Fruit fly (Drosophila melanogaster) whole organism, embryonic: ENCODE measurements around the gene CG18234.

Experiments used
- Blimp-1 ChIP-seq: fragments of 200-800 bp; sonication (Bioruptor generic); optimal IDR thresholded peaks from 3 replicates; lab custom pipeline; 2018; ENCODE audit warnings: missing biosample characterization, missing genetic modification characterization, mild to moderate bottlenecking, moderate library complexity, missing genetic modification reagents
- CG10274 ChIP-seq: fragments of 200-800 bp; sonication (Bioruptor generic); optimal IDR thresholded peaks from 3 replicates; lab custom pipeline; 2017; ENCODE audit warnings: missing biosample characterization, mild to moderate bottlenecking, missing genetic modification characterization
- CG10543 ChIP-seq: fragments of 200-800 bp; sonication (Bioruptor generic); optimal IDR thresholded peaks from 3 replicates; lab custom pipeline; 2017; ENCODE audit warnings: missing biosample characterization, mild to moderate bottlenecking, missing genetic modification characterization, moderate library complexity
- CG12071 ChIP-seq: fragments of 200-800 bp; sonication (Bioruptor generic); optimal IDR thresholded peaks from 3 replicates; lab custom pipeline; 2018; ENCODE audit warnings: missing biosample characterization, mild to moderate bottlenecking, missing genetic modification characterization
- CG13123 ChIP-seq: fragments of 200-800 bp; sonication (Bioruptor generic); optimal IDR thresholded peaks from 2 replicates; lab custom pipeline; 2016; ENCODE audit warnings: missing biosample characterization, missing genetic modification characterization
- CG14441 ChIP-seq: fragments of 200-800 bp; sonication (Bioruptor generic); IDR thresholded peaks from 2 replicates; pipeline ENCODE4 v1.3.6; 2022; ENCODE audit warnings: missing biosample characterization, missing genetic modification characterization
- CG14667 ChIP-seq: fragments of 200-800 bp; sonication (Bioruptor generic); IDR thresholded peaks from 2 replicates; pipeline ENCODE4 v1.3.6; 2022; ENCODE audit warnings: missing biosample characterization, missing genetic modification characterization
- CG14710 ChIP-seq: fragments of 200-800 bp; sonication (Bioruptor generic); optimal IDR thresholded peaks from 3 replicates; lab custom pipeline; 2019; ENCODE audit warnings: missing biosample characterization, mild to moderate bottlenecking, missing genetic modification characterization, moderate library complexity
- CG15514 ChIP-seq: fragments of 200-800 bp; sonication (Bioruptor generic); optimal IDR thresholded peaks from 3 replicates; lab custom pipeline; 2017; ENCODE audit warnings: missing biosample characterization, missing genetic modification characterization, mild to moderate bottlenecking, moderate library complexity, missing genetic modification reagents
- CG16779 ChIP-seq: fragments of 200-800 bp; sonication (Bioruptor generic); IDR thresholded peaks from 2 replicates; pipeline ENCODE4 v1.3.6; 2022; ENCODE audit warnings: missing biosample characterization, missing genetic modification characterization
- CG17359 ChIP-seq: fragments of 200-800 bp; sonication (Bioruptor generic); optimal IDR thresholded peaks from 3 replicates; lab custom pipeline; 2018; ENCODE audit warnings: missing biosample characterization, mild to moderate bottlenecking, missing genetic modification characterization, moderate library complexity
- CG3065 ChIP-seq: fragments of 200-800 bp; sonication (Bioruptor generic); optimal IDR thresholded peaks from 2 replicates; lab custom pipeline; 2016; ENCODE audit warnings: missing biosample characterization, missing genetic modification characterization
- CG31388 ChIP-seq: fragments of 200-800 bp; sonication (Bioruptor generic); optimal IDR thresholded peaks from 2 replicates; lab custom pipeline; 2016; ENCODE audit warnings: missing biosample characterization, missing genetic modification characterization
- CG3163 ChIP-seq: fragments of 200-800 bp; sonication (Bioruptor generic); optimal IDR thresholded peaks from 3 replicates; lab custom pipeline; 2016; ENCODE audit warnings: missing biosample characterization, missing genetic modification characterization
- CG32767 ChIP-seq: fragments of 200-800 bp; sonication (Bioruptor generic); IDR thresholded peaks from 2 replicates; pipeline ENCODE4 v1.3.6; 2022; ENCODE audit warnings: missing biosample characterization, missing genetic modification characterization
- CG42726 ChIP-seq: fragments of 200-800 bp; sonication (Bioruptor generic); IDR thresholded peaks from 2 replicates; pipeline ENCODE4 v1.3.6; 2022; ENCODE audit warnings: missing biosample characterization, missing genetic modification characterization; ENCODE audit not compliant: partially characterized antibody
- CG5180 ChIP-seq: fragments of 200-800 bp; sonication (Bioruptor generic); optimal IDR thresholded peaks from 3 replicates; lab custom pipeline; 2017; ENCODE audit warnings: missing biosample characterization, missing genetic modification characterization, mild to moderate bottlenecking, moderate library complexity, missing genetic modification reagents
- CG7928 ChIP-seq: fragments of 200-800 bp; sonication (Bioruptor generic); optimal IDR thresholded peaks from 2 replicates; lab custom pipeline; 2017; ENCODE audit warnings: missing biosample characterization, mild to moderate bottlenecking, missing genetic modification characterization
- CG8089 ChIP-seq: fragments of 200-800 bp; sonication (Bioruptor generic); optimal IDR thresholded peaks from 3 replicates; lab custom pipeline; 2016; ENCODE audit warnings: missing biosample characterization, missing genetic modification characterization
- CG8388 ChIP-seq: fragments of 200-800 bp; sonication (Bioruptor generic); optimal IDR thresholded peaks from 2 replicates; lab custom pipeline; 2019; ENCODE audit warnings: missing biosample characterization, mild to moderate bottlenecking, missing genetic modification characterization, moderate library complexity
- CG8765 ChIP-seq: fragments of 200-800 bp; sonication (Bioruptor generic); IDR thresholded peaks from 2 replicates; pipeline ENCODE4 v1.3.6; 2022; ENCODE audit warnings: missing biosample characterization, missing genetic modification characterization
- CG9437 ChIP-seq: fragments of 200-800 bp; sonication (Bioruptor generic); optimal IDR thresholded peaks from 2 replicates; lab custom pipeline; 2018; ENCODE audit warnings: missing biosample characterization, mild to moderate bottlenecking, missing genetic modification characterization
- D19B ChIP-seq: fragments of 200-800 bp; sonication (Bioruptor generic); optimal IDR thresholded peaks from 2 replicates; lab custom pipeline; 2017; ENCODE audit warnings: missing biosample characterization, mild to moderate bottlenecking, missing genetic modification characterization
- HHEX ChIP-seq: fragments of 200-800 bp; sonication (Bioruptor generic); optimal IDR thresholded peaks from 3 replicates; lab custom pipeline; 2017; ENCODE audit warnings: missing biosample characterization, mild to moderate bottlenecking, missing genetic modification characterization, missing genetic modification reagents
- NC2β ChIP-seq: fragments of 200-800 bp; sonication (Bioruptor generic); optimal IDR thresholded peaks from 2 replicates; lab custom pipeline; 2016; ENCODE audit warnings: missing biosample characterization, missing genetic modification characterization
- Nf-YA ChIP-seq: fragments of 200-800 bp; sonication (Bioruptor generic); IDR thresholded peaks from 2 replicates; pipeline ENCODE4 v1.3.6; 2022; ENCODE audit warnings: missing biosample characterization, missing genetic modification characterization
- Oli ChIP-seq: fragments of 200-800 bp; sonication (Bioruptor generic); optimal IDR thresholded peaks from 2 replicates; lab custom pipeline; 2018; ENCODE audit warnings: missing biosample characterization, mild to moderate bottlenecking, missing genetic modification characterization, moderate library complexity
- Rx ChIP-seq: fragments of 200-800 bp; sonication (Bioruptor generic); IDR thresholded peaks from 2 replicates; pipeline ENCODE4 v1.3.6; 2022; ENCODE audit warnings: missing biosample characterization, missing genetic modification characterization
- Trl ChIP-seq, 3 experiments: fragments of >200 bp in 2 of 3; fragments of 200-800 bp in 1 of 3; sonication (Bioruptor generic) in 1 of 3; optimal IDR thresholded peaks; 2 replicates in 1 of 3; 3 replicates in 2 of 3; lab custom pipeline; 2016 to 2017; ENCODE audit warnings: missing biosample characterization in 1 of 3, missing genetic modification characterization in 1 of 3
- Vsx1 ChIP-seq: fragments of 200-800 bp; sonication (Bioruptor generic); optimal IDR thresholded peaks from 2 replicates; lab custom pipeline; 2017; ENCODE audit warnings: missing biosample characterization, mild to moderate bottlenecking, missing genetic modification characterization, missing genetic modification reagents
- abd-A ChIP-seq: fragments of 200-800 bp; sonication (Bioruptor generic); optimal IDR thresholded peaks from 3 replicates; lab custom pipeline; 2019; ENCODE audit warnings: missing biosample characterization, mild to moderate bottlenecking, missing genetic modification characterization, moderate library complexity
- ap ChIP-seq: fragments of 200-800 bp; sonication (Bioruptor generic); IDR thresholded peaks from 2 replicates; pipeline ENCODE4 v1.3.6; 2022; ENCODE audit warnings: missing biosample characterization, missing genetic modification characterization
- cg ChIP-seq: fragments of 200-800 bp; sonication (Bioruptor generic); optimal IDR thresholded peaks from 3 replicates; lab custom pipeline; 2019; ENCODE audit warnings: missing biosample characterization, mild to moderate bottlenecking, missing genetic modification characterization, moderate library complexity
- ci ChIP-seq: fragments of 200-800 bp; sonication (Bioruptor generic); IDR thresholded peaks from 3 replicates; pipeline ENCODE4 v1.3.6; 2022; ENCODE audit warnings: missing biosample characterization, missing genetic modification characterization
- danr ChIP-seq: fragments of 200-800 bp; sonication (Bioruptor generic); IDR thresholded peaks from 2 replicates; pipeline ENCODE4 v1.3.6; 2022; ENCODE audit warnings: missing biosample characterization, missing genetic modification characterization
- gro ChIP-seq: fragments of 200-800 bp; sonication (Bioruptor generic); optimal IDR thresholded peaks from 2 replicates; lab custom pipeline; 2016; ENCODE audit warnings: missing biosample characterization, missing genetic modification characterization
- jigr1 ChIP-seq: fragments of 200-800 bp; sonication (Bioruptor generic); IDR thresholded peaks from 3 replicates; pipeline ENCODE4 v1.3.6; 2022; ENCODE audit warnings: missing biosample characterization, missing genetic modification characterization
- klu ChIP-seq: fragments of 200-800 bp; sonication (Bioruptor generic); IDR thresholded peaks from 2 replicates; pipeline ENCODE4 v1.3.6; 2022; ENCODE audit warnings: missing biosample characterization, missing genetic modification characterization
- mld ChIP-seq: fragments of 200-800 bp; sonication (Bioruptor generic); IDR thresholded peaks from 3 replicates; pipeline ENCODE4 v1.3.6; 2022; ENCODE audit warnings: missing biosample characterization, missing genetic modification characterization; ENCODE audit not compliant: partially characterized antibody
- nom ChIP-seq: fragments of 200-800 bp; sonication (Bioruptor generic); optimal IDR thresholded peaks from 2 replicates; lab custom pipeline; 2017; ENCODE audit warnings: missing biosample characterization, missing genetic modification characterization, mild to moderate bottlenecking, moderate library complexity, missing genetic modification reagents
- p53 ChIP-seq: fragments of 200-800 bp; sonication (Bioruptor generic); optimal IDR thresholded peaks from 2 replicates; lab custom pipeline; 2016; ENCODE audit warnings: missing biosample characterization, missing genetic modification characterization
- pzg ChIP-seq: fragments of 200-800 bp; sonication (Bioruptor generic); optimal IDR thresholded peaks from 3 replicates; lab custom pipeline; 2018; ENCODE audit warnings: missing biosample characterization, mild to moderate bottlenecking, missing genetic modification characterization, moderate library complexity
- sens ChIP-seq: fragments of 200-800 bp; sonication (Bioruptor generic); peaks from one replicate; lab custom pipeline; 2016; ENCODE audit warnings: missing biosample characterization, missing genetic modification characterization
- seq ChIP-seq: fragments of 200-800 bp; sonication (Bioruptor generic); IDR thresholded peaks from 2 replicates; pipeline ENCODE4 v1.3.6; 2022; ENCODE audit warnings: missing biosample characterization, missing genetic modification characterization
- ssp ChIP-seq: fragments of 200-800 bp; sonication (Bioruptor generic); IDR thresholded peaks from 2 replicates; pipeline ENCODE4 v1.3.6; 2022; ENCODE audit warnings: missing biosample characterization, missing genetic modification characterization
- trem ChIP-seq: fragments of 200-800 bp; optimal IDR thresholded peaks from 3 replicates; lab custom pipeline; 2019; ENCODE audit warnings: missing biosample characterization, mild to moderate bottlenecking, missing genetic modification characterization, moderate library complexity
- zfh2 ChIP-seq: fragments of 200-800 bp; sonication (Bioruptor generic); optimal IDR thresholded peaks from 2 replicates; lab custom pipeline; 2016; ENCODE audit warnings: missing biosample characterization, missing genetic modification characterization

Gene CG18234

DNA sequence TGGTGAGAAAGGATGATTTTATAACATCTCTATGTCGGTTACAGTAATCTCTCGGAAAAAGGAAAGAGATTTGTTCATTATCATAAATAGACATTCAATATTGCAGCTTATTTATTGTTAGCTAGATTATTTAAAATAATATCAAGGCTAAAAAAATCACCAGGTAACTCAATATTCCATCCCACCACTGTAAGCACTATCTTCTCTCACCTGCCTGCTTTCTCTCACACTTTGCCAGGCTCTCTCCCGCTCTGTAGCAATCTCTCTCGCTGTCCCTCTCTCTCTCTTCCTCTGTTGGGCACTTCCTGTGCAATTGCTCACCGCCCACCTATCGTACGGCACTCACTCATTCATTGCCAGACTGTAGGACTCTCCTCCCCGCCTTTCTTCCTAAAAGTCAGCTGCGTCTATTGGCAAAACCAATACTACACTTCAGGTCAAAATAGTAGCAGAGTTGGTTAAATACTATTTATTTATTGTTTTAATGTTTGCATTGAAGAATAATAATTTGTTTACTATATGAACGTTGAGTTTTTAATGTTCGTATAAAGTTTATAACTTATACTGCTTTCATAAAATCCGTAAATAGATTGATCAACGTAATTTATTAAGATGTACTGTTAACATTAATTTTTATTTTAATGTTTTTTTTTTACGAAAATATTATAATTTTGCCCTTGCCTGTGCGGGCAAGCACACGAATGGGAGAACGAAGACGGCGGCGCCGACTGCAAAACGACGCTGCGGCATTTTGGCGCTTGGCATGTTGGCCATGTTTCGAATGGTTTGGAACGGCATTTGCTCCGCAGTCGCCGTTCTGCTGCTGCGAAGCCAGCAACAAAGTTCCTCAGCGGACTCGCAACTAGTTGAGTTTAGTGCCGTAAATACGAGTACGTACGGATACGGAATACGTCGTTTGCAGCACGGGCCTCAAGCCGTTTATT, 37.6 kb downstream of the CG18234 start (continued):
- TF ChIP-seq CG32767 (GFP tag; lab: Robert Waterston, UW): peak; percentile 91
- TF ChIP-seq CG10543 (GFP tag; lab: Kevin White, UChicago): peak; percentile 94
- TF ChIP-seq Nf-YA: peak; percentile 97
- peak; percentile 23 for TF ChIP-seq trem (tag; lab: Kevin White, UChicago)
- peak; percentile 92 for TF ChIP-seq danr (GFP tag; lab: Robert Waterston, UW)
- TF ChIP-seq CG14667 (GFP tag; lab: Robert Waterston, UW): peak; percentile 97
- TF ChIP-seq HHEX (GFP tag; lab: Kevin White, UChicago): peak; percentile 90
- peak; percentile 97 for TF ChIP-seq CG14441 (GFP tag; lab: Robert Waterston, UW)
- TF ChIP-seq nom (GFP tag; lab: Kevin White, UChicago): peak; percentile 38
- TF ChIP-seq klu (GFP tag; lab: Robert Waterston, UW): peak; percentile 95
- TF ChIP-seq CG7928 (GFP tag; lab: Kevin White, UChicago): peak; percentile 74
- peak; percentile 88 for TF ChIP-seq CG12071 (GFP tag; lab: Kevin White, UChicago)
- TF ChIP-seq CG17359 (tag; lab: Kevin White, UChicago): peak; percentile 93
- TF ChIP-seq NC2β (GFP tag; lab: Kevin White, UChicago): peak; percentile 87
- TF ChIP-seq p53 (GFP tag; lab: Kevin White, UChicago): peak; percentile 17
- peak; percentile 95 for TF ChIP-seq gro (GFP tag; lab: Kevin White, UChicago)
- TF ChIP-seq CG14710 (tag; lab: Kevin White, UChicago): peak; percentile 78
- TF ChIP-seq CG9437 (GFP tag; lab: Kevin White, UChicago): peak; percentile 87
- TF ChIP-seq mld (GFP tag; lab: Robert Waterston, UW): no peak
- TF ChIP-seq D19B: peak; percentile 86
- TF ChIP-seq CG15514: peak; percentile 86
- TF ChIP-seq CG8388 (GFP tag; lab: Kevin White, UChicago): peak; percentile 88
- no peak for TF ChIP-seq cg (GFP tag; lab: Kevin White, UChicago)
- TF ChIP-seq CG10274 (GFP tag; lab: Kevin White, UChicago): peak; percentile 68
- TF ChIP-seq Vsx1 (GFP tag; lab: Kevin White, UChicago): peak; percentile 42
- peak; percentile 78 for TF ChIP-seq CG31388 (GFP tag; lab: Kevin White, UChicago)
- TF ChIP-seq CG8089: peak; percentile 84
- TF ChIP-seq CG13123 (GFP tag; lab: Kevin White, UChicago): peak; percentile 68
- TF ChIP-seq Blimp-1 (GFP tag; lab: Kevin White, UChicago): peak; percentile 81
- peak; percentile 26 for TF ChIP-seq pzg (GFP tag; lab: Kevin White, UChicago)
- TF ChIP-seq CG42726: peak; percentile 54; the same call in 1 of the 2 replicates
- peak; percentile 87 for TF ChIP-seq Oli
- peak; percentile 95 for TF ChIP-seq seq (GFP tag; lab: Robert Waterston, UW)
- TF ChIP-seq ssp (GFP tag; lab: Robert Waterston, UW): peak; percentile 90
- peak; percentile 84 for TF ChIP-seq CG3163 (GFP tag; lab: Kevin White, UChicago)
- TF ChIP-seq Rx (GFP tag; lab: Robert Waterston, UW): peak; percentile 96
- peak; percentile 95 for TF ChIP-seq CG8765 (GFP tag; lab: Robert Waterston, UW)
- TF ChIP-seq ci (GFP tag; lab: Robert Waterston, UW): peak; percentile 98
- peak; percentile 98 for TF ChIP-seq CG16779 (GFP tag; lab: Robert Waterston, UW)
- TF ChIP-seq jigr1 (GFP tag; lab: Robert Waterston, UW): peak; percentile 89
- TF ChIP-seq abd-A (tag; lab: Kevin White, UChicago): peak; percentile 84
- TF ChIP-seq CG3065 (GFP tag; lab: Kevin White, UChicago): peak; percentile 47
- peak; percentile 98 for TF ChIP-seq sens (GFP tag; lab: Kevin White, UChicago)
- TF ChIP-seq zfh2 (GFP tag; lab: Kevin White, UChicago): peak; percentile 87
- peak; percentile 71 for TF ChIP-seq CG5180 (GFP tag; lab: Kevin White, UChicago)
- TF ChIP-seq Trl (optimal IDR thresholded peaks at IDR 0.05; lab: Kevin White, UChicago): peak; percentile 98
- TF ChIP-seq Trl (GFP tag; optimal IDR thresholded peaks at IDR 0.05; lab: Kevin White, UChicago): peak; percentile 67
- TF ChIP-seq ap (GFP tag; lab: Robert Waterston, UW): peak; percentile 95
